Worm (Caenorhabditis elegans): ENCODE results near the gene nhr-257.

Gene nhr-257

DNA sequence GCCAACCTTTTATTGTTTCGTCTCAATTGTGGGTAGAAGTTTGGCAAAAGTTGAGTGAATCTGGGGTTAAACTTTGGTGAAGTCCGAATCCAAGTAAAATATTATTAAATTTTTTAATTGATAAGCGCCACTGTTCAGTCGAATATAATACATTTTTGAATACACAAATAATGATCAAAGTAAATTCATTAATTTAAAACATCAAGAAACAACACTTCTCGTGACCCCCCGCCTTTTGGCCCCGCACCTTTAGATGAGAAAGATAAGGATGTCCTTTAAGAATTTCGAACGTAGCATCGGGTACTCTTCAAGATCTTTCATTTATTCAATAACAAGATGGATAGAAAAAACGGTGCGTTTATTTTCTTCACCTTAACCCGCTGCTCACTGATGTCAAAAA, at the start of gene nhr-257:
Gene nhr-257, plus strand, starts transcription at position 301 of the 400 bp plus-strand sequence.
- TF ChIP-seq nhr-85 (tag), result peak; percentile 49
- no peak for TF ChIP-seq Y116A8C.19 (tag; optimal IDR thresholded peaks at IDR 0.05; ENCODE audit: borderline replicate concordance)

DNA sequence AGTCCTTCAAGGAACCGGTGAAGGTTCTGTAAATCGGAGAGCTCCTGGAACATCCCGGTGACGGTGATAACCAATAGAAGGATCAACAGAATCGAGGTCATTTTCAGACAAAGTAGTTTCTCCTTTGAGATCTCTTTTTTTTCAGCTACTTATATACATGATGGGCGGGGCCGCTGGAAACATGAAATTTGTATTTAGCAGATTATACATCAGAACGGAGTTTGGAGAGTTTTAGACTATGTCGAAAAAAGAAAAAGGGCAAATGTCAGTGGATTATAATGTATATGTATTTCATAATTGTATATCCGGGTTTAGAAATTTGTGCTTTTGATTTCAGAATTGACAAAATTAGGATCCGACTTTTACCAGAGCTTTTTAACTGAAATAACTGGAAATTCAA, 49.5 kb upstream of the nhr-257 start, which contains the start of gene ins-32:
Gene ins-32, minus strand, starts transcription at position 101 of the 400 bp plus-strand sequence.
- no peak for TF ChIP-seq sptf-1 (tag; optimal IDR thresholded peaks at IDR 0.05)
- TF ChIP-seq ceh-88 (GFP tag; IDR thresholded peaks at IDR 0.05), result no peak
- no peak for TF ChIP-seq fkh-10 (GFP tag; optimal IDR thresholded peaks at IDR 0.05)
- no peak for TF ChIP-seq tlp-1 (tag; optimal IDR thresholded peaks at IDR 0.05)
- TF ChIP-seq unc-30 (tag; optimal IDR thresholded peaks at IDR 0.05), result no peak
- TF ChIP-seq xbp-1 (tag; optimal IDR thresholded peaks at IDR 0.05), result no peak
- no peak for TF ChIP-seq nhr-11 (tag; optimal IDR thresholded peaks at IDR 0.05)
- TF ChIP-seq alr-1 (tag; optimal IDR thresholded peaks at IDR 0.05; ENCODE audit: borderline replicate concordance), result no peak
- no peak for TF ChIP-seq unc-62 (GFP tag; optimal IDR thresholded peaks at IDR 0.05)
- no peak for TF ChIP-seq mab-9 (GFP tag; IDR thresholded peaks at IDR 0.05)
- no peak for TF ChIP-seq jun-1 (tag; optimal IDR thresholded peaks at IDR 0.05)
- TF ChIP-seq dsc-1 (tag; optimal IDR thresholded peaks at IDR 0.05), result no peak
- TF ChIP-seq mef-2 (tag; optimal IDR thresholded peaks at IDR 0.05), result no peak
- no peak for TF ChIP-seq nhr-85 (tag)
- no peak for TF ChIP-seq isw-1 (GFP tag; IDR thresholded peaks at IDR 0.05)
- no peak for TF ChIP-seq C34B4.2 (tag; optimal IDR thresholded peaks at IDR 0.05)

DNA sequence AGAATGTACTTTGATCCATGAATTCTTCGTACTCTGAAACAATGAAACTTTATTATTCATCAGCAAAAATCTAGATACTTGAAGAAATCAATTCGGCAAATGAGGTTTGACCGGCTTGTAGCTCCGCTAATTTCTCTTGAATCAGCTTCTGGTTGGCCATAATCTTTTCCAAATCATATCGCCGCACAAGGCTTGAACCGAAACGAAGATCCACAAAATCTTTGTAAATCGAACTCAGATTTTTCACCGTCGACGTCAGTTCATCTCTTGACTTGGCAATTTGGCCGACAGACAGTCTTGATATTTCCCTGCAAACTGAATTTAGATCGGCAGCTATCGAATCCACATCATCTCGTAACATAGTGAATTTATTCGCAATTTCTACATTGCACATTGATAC, 47.2 kb upstream of the nhr-257 start:
- no peak for TF ChIP-seq unc-130 (tag; optimal IDR thresholded peaks at IDR 0.05)
- no peak for TF ChIP-seq ama-1 (optimal IDR thresholded peaks at IDR 0.05)

DNA sequence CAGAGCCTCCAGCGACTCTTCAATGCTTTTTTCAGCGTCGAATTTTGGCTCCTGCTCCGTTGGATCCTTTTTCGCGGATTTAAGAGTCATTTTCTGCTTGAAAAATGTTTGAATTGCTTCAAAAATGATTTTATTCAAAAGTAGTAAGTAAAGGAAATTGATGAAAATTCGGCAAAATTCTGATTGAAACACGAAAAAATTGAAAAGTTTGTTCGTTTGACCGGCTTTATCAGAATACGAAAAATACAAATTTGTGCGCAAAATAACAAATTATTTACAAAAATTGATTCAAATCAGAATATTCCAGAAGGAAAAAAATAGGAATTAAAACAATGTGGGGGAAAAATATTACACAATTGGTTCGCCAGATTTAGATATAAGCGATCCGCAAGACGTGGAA, 45.8 kb upstream of the nhr-257 start, which contains the start of gene F54D10.4:
Gene F54D10.4, minus strand, starts transcription at position 101 of the 400 bp plus-strand sequence.
- no peak for TF ChIP-seq ets-5 (GFP tag; IDR thresholded peaks at IDR 0.05)
- TF ChIP-seq nhr-47 (tag; optimal IDR thresholded peaks at IDR 0.05), result no peak
- TF ChIP-seq lin-13 (GFP tag; optimal IDR thresholded peaks at IDR 0.05), result no peak
- no peak for TF ChIP-seq nhr-28 (tag; optimal IDR thresholded peaks at IDR 0.05)
- TF ChIP-seq unc-130 (tag; optimal IDR thresholded peaks at IDR 0.05), result no peak
- no peak for TF ChIP-seq Y116A8C.19 (tag; optimal IDR thresholded peaks at IDR 0.05; ENCODE audit: borderline replicate concordance)
- TF ChIP-seq egl-13 (tag; optimal IDR thresholded peaks at IDR 0.05), result no peak

DNA sequence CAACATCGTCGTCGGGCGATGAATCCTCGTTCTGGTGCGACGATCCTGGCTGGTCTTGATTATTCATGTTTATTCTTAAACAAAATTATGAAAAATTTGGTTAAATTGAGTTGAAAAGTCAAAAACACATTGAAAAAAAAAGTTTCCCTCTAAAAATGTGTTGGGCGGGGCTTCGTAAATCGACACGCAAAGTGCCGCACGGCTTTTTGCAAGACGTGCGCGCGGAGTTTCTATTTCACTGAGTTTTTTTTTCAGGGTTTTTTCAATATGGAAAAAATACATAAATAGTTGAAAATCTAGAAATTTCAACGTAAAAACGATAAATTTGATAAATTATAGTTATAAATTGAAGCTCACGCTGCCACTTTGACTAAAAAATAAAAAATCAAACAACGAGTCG, 44.6 kb upstream of the nhr-257 start, which contains the start of gene F54D10.5:
Gene F54D10.5, minus strand, starts transcription at position 74 of the 400 bp plus-strand sequence.
- TF ChIP-seq ets-5 (GFP tag; IDR thresholded peaks at IDR 0.05), result no peak
- TF ChIP-seq sox-4 (tag; optimal IDR thresholded peaks at IDR 0.05), result no peak
- peak; percentile 13 for TF ChIP-seq zip-4 (GFP tag; optimal IDR thresholded peaks at IDR 0.05)
- peak; percentile 77 for TF ChIP-seq lin-14 (GFP tag; optimal IDR thresholded peaks at IDR 0.05)
- TF ChIP-seq fos-1 (tag; optimal IDR thresholded peaks at IDR 0.05), result peak; percentile 47
- no peak for TF ChIP-seq nhr-28 (tag; optimal IDR thresholded peaks at IDR 0.05)
- TF ChIP-seq nhr-12 (tag; optimal IDR thresholded peaks at IDR 0.05), result no peak
- TF ChIP-seq vab-15 (tag; optimal IDR thresholded peaks at IDR 0.05), result no peak
- no peak for TF ChIP-seq hpl-2 (GFP tag; optimal IDR thresholded peaks at IDR 0.05)
- TF ChIP-seq nhr-71 (tag; optimal IDR thresholded peaks at IDR 0.05), result peak; percentile 87
- TF ChIP-seq ceh-63 (GFP tag; optimal IDR thresholded peaks at IDR 0.05), result no peak
- TF ChIP-seq nhr-47 (tag; optimal IDR thresholded peaks at IDR 0.05), result peak; percentile 85
- TF ChIP-seq unc-62 (GFP tag; optimal IDR thresholded peaks at IDR 0.05), result no peak
- peak; percentile 37 for TF ChIP-seq jun-1 (tag; optimal IDR thresholded peaks at IDR 0.05)
- TF ChIP-seq ama-1 (optimal IDR thresholded peaks at IDR 0.05), result no peak
- peak; percentile 79 for TF ChIP-seq nhr-20 (tag; optimal IDR thresholded peaks at IDR 0.05)
- TF ChIP-seq lin-39 (tag; optimal IDR thresholded peaks at IDR 0.05), result peak; percentile 69
- no peak for TF ChIP-seq blmp-1 (tag; optimal IDR thresholded peaks at IDR 0.05)
- TF ChIP-seq aha-1 (tag; optimal IDR thresholded peaks at IDR 0.05), result no peak
- TF ChIP-seq lin-15B (tag; optimal IDR thresholded peaks at IDR 0.05), result peak; percentile 63
- no peak for TF ChIP-seq mef-2 (tag; optimal IDR thresholded peaks at IDR 0.05)
- TF ChIP-seq nhr-84 (tag; optimal IDR thresholded peaks at IDR 0.05), result no peak
- TF ChIP-seq snpc-4 (tag; optimal IDR thresholded peaks at IDR 0.05), result peak; percentile 59
- TF ChIP-seq sptf-1 (tag; optimal IDR thresholded peaks at IDR 0.05), result no peak
- no peak for TF ChIP-seq unc-30 (tag; optimal IDR thresholded peaks at IDR 0.05)
- no peak for TF ChIP-seq egl-27 (tag; optimal IDR thresholded peaks at IDR 0.05)
- TF ChIP-seq mdl-1 (tag; optimal IDR thresholded peaks at IDR 0.05), result peak in 1 of 2 experiments; percentile 66
- peak; percentile 76 for TF ChIP-seq unc-86 (tag; optimal IDR thresholded peaks at IDR 0.05)
- TF ChIP-seq isw-1 (GFP tag; IDR thresholded peaks at IDR 0.05), result peak; percentile 75
- TF ChIP-seq nhr-90 (tag; optimal IDR thresholded peaks at IDR 0.05; ENCODE audit: poor library complexity), result peak; percentile 77
- peak; percentile 28 for TF ChIP-seq egl-13 (tag; optimal IDR thresholded peaks at IDR 0.05)

Data from whole organism, L1 larva.